Fruit fly (Drosophila melanogaster): ENCODE data around the gene Vps13B.

Gene Vps13B

dm6 chr3R:29978595-29978994, 42.8 kb downstream of the Vps13B start (continued):
- TF ChIP-seq rib (GFP tag; IDR thresholded peaks at IDR 0.05): no peak
- no peak for TF ChIP-seq tx (GFP tag; optimal IDR thresholded peaks at IDR 0.05)
- TF ChIP-seq caup (GFP tag; optimal IDR thresholded peaks at IDR 0.05; ENCODE audit: severe bottlenecking): peak; percentile 37
- TF ChIP-seq Dbx (GFP tag; IDR thresholded peaks at IDR 0.05): peak; percentile 56; the same call in 1 of the 3 replicates
- TF ChIP-seq cg (GFP tag; optimal IDR thresholded peaks at IDR 0.05): no peak
- no peak for TF ChIP-seq zen (tag; optimal IDR thresholded peaks at IDR 0.05)
- TF ChIP-seq CG9932 (GFP tag; IDR thresholded peaks at IDR 0.05): 0 out of 2 replicates have a peak, but pooled peaks have one; percentile 27
- TF ChIP-seq hth (optimal IDR thresholded peaks at IDR 0.05): no peak
- peak; percentile 34 for TF ChIP-seq CG7556 (GFP tag; optimal IDR thresholded peaks at IDR 0.05)
- no peak for TF ChIP-seq Chrac-16 (GFP tag; optimal IDR thresholded peaks at IDR 0.05)
- TF ChIP-seq CG9817 (tag; optimal IDR thresholded peaks at IDR 0.05): peak; percentile 18
- no peak for TF ChIP-seq toy (GFP tag; IDR thresholded peaks at IDR 0.05)
- TF ChIP-seq lov (optimal IDR thresholded peaks at IDR 0.05): no peak
- TF ChIP-seq lov (GFP tag; IDR thresholded peaks at IDR 0.05): no peak
- no peak for TF ChIP-seq Neu2 (GFP tag; optimal IDR thresholded peaks at IDR 0.05; ENCODE audit: borderline replicate concordance)
- TF ChIP-seq CG15514 (GFP tag; optimal IDR thresholded peaks at IDR 0.05): peak; percentile 34
- TF ChIP-seq CG11696 (GFP tag; IDR thresholded peaks at IDR 0.05): no peak
- TF ChIP-seq CG34422 (GFP tag; IDR thresholded peaks at IDR 0.05): 0 out of 3 replicates have a peak, but pooled peaks have one; percentile 20
- TF ChIP-seq Sin3A (optimal IDR thresholded peaks at IDR 0.05): no peak
- TF ChIP-seq lab (GFP tag; optimal IDR thresholded peaks at IDR 0.05): peak; percentile 79
- no peak for TF ChIP-seq Dref (GFP tag; IDR thresholded peaks at IDR 0.05)
- TF ChIP-seq Antp (GFP tag; optimal IDR thresholded peaks at IDR 0.05): no peak
- TF ChIP-seq CG6683 (GFP tag; optimal IDR thresholded peaks at IDR 0.05): no peak
- TF ChIP-seq CG18764 (GFP tag; optimal IDR thresholded peaks at IDR 0.05): no peak
- no peak for TF ChIP-seq fd3F (GFP tag; optimal IDR thresholded peaks at IDR 0.05)
- TF ChIP-seq fd64A (GFP tag; optimal IDR thresholded peaks at IDR 0.05): no peak
- TF ChIP-seq CG4404 (GFP tag; IDR thresholded peaks at IDR 0.05): no peak
- TF ChIP-seq row (GFP tag; IDR thresholded peaks at IDR 0.05): peak; percentile 56; the same call in 2 of the 3 replicates
- TF ChIP-seq CG8765 (GFP tag; IDR thresholded peaks at IDR 0.05): no peak
- TF ChIP-seq CG8290 (GFP tag; optimal IDR thresholded peaks at IDR 0.05): no peak
- TF ChIP-seq CG8290 (tag; optimal IDR thresholded peaks at IDR 0.05): peak in 1 of 2 experiments; percentile 62
- peak; percentile 43 for TF ChIP-seq Hand (GFP tag; optimal IDR thresholded peaks at IDR 0.05)
- TF ChIP-seq Doc3 (GFP tag; IDR thresholded peaks at IDR 0.05; ENCODE audit: partially characterized antibody): no peak
- TF ChIP-seq shn (GFP tag; optimal IDR thresholded peaks at IDR 0.05): no peak
- no peak for TF ChIP-seq sima (GFP tag; optimal IDR thresholded peaks at IDR 0.05)
- no peak for TF ChIP-seq Pdp1 (GFP tag; optimal IDR thresholded peaks at IDR 0.05)
- no peak for TF ChIP-seq ac (GFP tag; optimal IDR thresholded peaks at IDR 0.05)
- TF ChIP-seq CG12769 (tag; optimal IDR thresholded peaks at IDR 0.05): peak; percentile 68
- no peak for TF ChIP-seq ham (GFP tag; IDR thresholded peaks at IDR 0.05)
- no peak for TF ChIP-seq hkb (optimal IDR thresholded peaks at IDR 0.05)
- TF ChIP-seq hkb (GFP tag; IDR thresholded peaks at IDR 0.05): peak; percentile 59
- TF ChIP-seq sens (GFP tag): peak; percentile 54
- no peak for TF ChIP-seq CG11695 (GFP tag; IDR thresholded peaks at IDR 0.05)
- no peak for TF ChIP-seq vfl (GFP tag; optimal IDR thresholded peaks at IDR 0.05)
- TF ChIP-seq unc-4 (GFP tag; IDR thresholded peaks at IDR 0.05; ENCODE audit: partially characterized antibody): no peak
- no peak for TF ChIP-seq NC2α (GFP tag; optimal IDR thresholded peaks at IDR 0.05)
- no peak for TF ChIP-seq nau (GFP tag; optimal IDR thresholded peaks at IDR 0.05)
- TF ChIP-seq CG12155 (GFP tag; optimal IDR thresholded peaks at IDR 0.05): no peak
- no peak for TF ChIP-seq CG13287 (GFP tag; IDR thresholded peaks at IDR 0.05; ENCODE audit: partially characterized antibody)
- TF ChIP-seq CG7963 (GFP tag; IDR thresholded peaks at IDR 0.05; ENCODE audit: partially characterized antibody): no peak
- no peak for TF ChIP-seq CG8281 (tag; optimal IDR thresholded peaks at IDR 0.05)
- TF ChIP-seq slou (GFP tag; optimal IDR thresholded peaks at IDR 0.05): no peak
- TF ChIP-seq vvl (GFP tag; IDR thresholded peaks at IDR 0.05): peak; percentile 47; the same call in 1 of the 2 replicates

Data from whole organism, embryonic.